Fruit fly (Drosophila melanogaster) whole organism, embryonic: ENCODE data around the gene Srg3.

Source experiments
- Atf-2 ChIP-seq: fragments of 200-800 bp; sonication (Bioruptor generic); optimal IDR thresholded peaks from 2 replicates; lab custom pipeline; 2016; ENCODE audit warnings: missing biosample characterization, missing genetic modification characterization
- Bgb ChIP-seq: fragments of 200-800 bp; sonication (Bioruptor generic); IDR thresholded peaks from 2 replicates; pipeline ENCODE4 v1.3.6; 2022; ENCODE audit warnings: missing biosample characterization, missing genetic modification characterization; ENCODE audit not compliant: partially characterized antibody
- BtbVII ChIP-seq: fragments of 200-800 bp; sonication (Bioruptor generic); optimal IDR thresholded peaks from 3 replicates; lab custom pipeline; 2017; ENCODE audit warnings: missing biosample characterization, mild to moderate bottlenecking, missing genetic modification characterization
- CG10147 ChIP-seq: fragments of 200-800 bp; sonication (Bioruptor generic); optimal IDR thresholded peaks from 2 replicates; lab custom pipeline; 2019; ENCODE audit warnings: missing biosample characterization, mild to moderate bottlenecking, missing genetic modification characterization, moderate library complexity
- CG10209 ChIP-seq: fragments of 200-800 bp; sonication (Bioruptor generic); optimal IDR thresholded peaks from 3 replicates; lab custom pipeline; 2017; ENCODE audit warnings: missing biosample characterization, mild to moderate bottlenecking, missing genetic modification characterization, missing genetic modification reagents
- CG1024 ChIP-seq: fragments of 200-800 bp; sonication (Bioruptor generic); IDR thresholded peaks from 2 replicates; pipeline ENCODE4 v1.3.6; 2022; ENCODE audit warnings: missing biosample characterization, missing genetic modification characterization
- CG10274 ChIP-seq: fragments of 200-800 bp; sonication (Bioruptor generic); optimal IDR thresholded peaks from 3 replicates; lab custom pipeline; 2017; ENCODE audit warnings: missing biosample characterization, mild to moderate bottlenecking, missing genetic modification characterization
- CG11247 ChIP-seq: fragments of 200-800 bp; sonication (Bioruptor generic); IDR thresholded peaks from 2 replicates; pipeline ENCODE4 v1.3.6; 2022; ENCODE audit warnings: missing biosample characterization, missing genetic modification characterization
- CG12236 ChIP-seq: fragments of 200-800 bp; sonication (Bioruptor generic); optimal IDR thresholded peaks from 2 replicates; lab custom pipeline; 2016; ENCODE audit warnings: missing biosample characterization, missing genetic modification characterization
- CG13123 ChIP-seq: fragments of 200-800 bp; sonication (Bioruptor generic); optimal IDR thresholded peaks from 2 replicates; lab custom pipeline; 2016; ENCODE audit warnings: missing biosample characterization, missing genetic modification characterization
- CG13287 ChIP-seq: fragments of 200-800 bp; sonication (Bioruptor generic); IDR thresholded peaks from 2 replicates; pipeline ENCODE4 v1.3.6; 2022; ENCODE audit warnings: missing biosample characterization, missing genetic modification characterization; ENCODE audit not compliant: partially characterized antibody
- CG1529 ChIP-seq: fragments of 200-800 bp; sonication (Bioruptor generic); optimal IDR thresholded peaks from 3 replicates; lab custom pipeline; 2018; ENCODE audit warnings: missing biosample characterization, missing genetic modification characterization
- CG17829 ChIP-seq: fragments of 200-800 bp; optimal IDR thresholded peaks from 2 replicates; lab custom pipeline; 2019; ENCODE audit warnings: missing biosample characterization, mild to moderate bottlenecking, missing genetic modification characterization, moderate library complexity
- CG30431 ChIP-seq: fragments of 200-800 bp; sonication (Bioruptor generic); optimal IDR thresholded peaks from 2 replicates; lab custom pipeline; 2017; ENCODE audit warnings: missing biosample characterization, missing genetic modification characterization
- CG32532 ChIP-seq: fragments of 200-800 bp; sonication (Bioruptor generic); IDR thresholded peaks from 2 replicates; pipeline ENCODE4 v1.3.6; 2022; ENCODE audit warnings: missing biosample characterization, missing genetic modification characterization
- CG3847 ChIP-seq: fragments of 200-800 bp; sonication (Bioruptor generic); IDR thresholded peaks from 2 replicates; pipeline ENCODE4 v1.3.6; 2022; ENCODE audit warnings: missing biosample characterization, missing genetic modification characterization
- CG4730 ChIP-seq: fragments of 200-800 bp; sonication (Bioruptor generic); IDR thresholded peaks from 2 replicates; pipeline ENCODE4 v1.3.6; 2022; ENCODE audit warnings: missing biosample characterization, missing genetic modification characterization
- CG9797 ChIP-seq: fragments of 200-800 bp; sonication (Bioruptor generic); optimal IDR thresholded peaks from 3 replicates; lab custom pipeline; 2018; ENCODE audit warnings: missing biosample characterization, mild to moderate bottlenecking, missing genetic modification characterization
- CHES-1-like ChIP-seq: fragments of 200-800 bp; sonication (Bioruptor generic); optimal IDR thresholded peaks from 2 replicates; lab custom pipeline; 2016; ENCODE audit warnings: missing biosample characterization, missing genetic modification characterization
- D19B ChIP-seq: fragments of 200-800 bp; sonication (Bioruptor generic); optimal IDR thresholded peaks from 2 replicates; lab custom pipeline; 2017; ENCODE audit warnings: missing biosample characterization, mild to moderate bottlenecking, missing genetic modification characterization
- Dbx ChIP-seq: fragments of 200-800 bp; sonication (Bioruptor generic); IDR thresholded peaks from 3 replicates; pipeline ENCODE4 v1.3.6; 2022; ENCODE audit warnings: missing biosample characterization, missing genetic modification characterization
- Dll ChIP-seq: fragments of 200-800 bp; sonication (Bioruptor generic); IDR thresholded peaks from 4 replicates; pipeline ENCODE4 v1.3.6; 2022; ENCODE audit warnings: missing biosample characterization, missing genetic modification characterization; ENCODE audit not compliant: partially characterized antibody
- Drgx ChIP-seq: fragments of 200-800 bp; sonication (Bioruptor generic); IDR thresholded peaks from 2 replicates; pipeline ENCODE4 v1.3.6; 2022; ENCODE audit warnings: missing biosample characterization, missing genetic modification characterization
- E2f2 ChIP-seq: fragments of 200-800 bp; sonication (Bioruptor generic); IDR thresholded peaks from 2 replicates; pipeline ENCODE4 v1.3.6; 2022; ENCODE audit warnings: missing biosample characterization, missing genetic modification characterization
- HLH54F ChIP-seq: fragments of 200-800 bp; sonication (Bioruptor generic); optimal IDR thresholded peaks from 3 replicates; lab custom pipeline; 2016; ENCODE audit warnings: missing biosample characterization, missing genetic modification characterization
- Hand ChIP-seq: fragments of 200-800 bp; sonication (Bioruptor generic); optimal IDR thresholded peaks from 2 replicates; lab custom pipeline; 2017; ENCODE audit warnings: mild to moderate bottlenecking, missing biosample characterization, missing genetic modification reagents, missing genetic modification characterization
- NFAT ChIP-seq: fragments of 200-800 bp; sonication (Bioruptor generic); IDR thresholded peaks from 2 replicates; pipeline ENCODE4 v1.3.6; 2022; ENCODE audit warnings: missing biosample characterization, missing genetic modification characterization
- PHDP ChIP-seq: fragments of 200-800 bp; sonication (Bioruptor generic); optimal IDR thresholded peaks from 3 replicates; lab custom pipeline; 2018; ENCODE audit warnings: missing biosample characterization, mild to moderate bottlenecking, missing genetic modification characterization, moderate library complexity
- Rfx ChIP-seq: fragments of 200-800 bp; sonication (Bioruptor generic); IDR thresholded peaks from 2 replicates; pipeline ENCODE4 v1.3.6; 2022; ENCODE audit warnings: missing biosample characterization, missing genetic modification characterization
- Taf1 ChIP-seq: fragments of 200-800 bp; sonication (Bioruptor generic); IDR thresholded peaks from 2 replicates; pipeline ENCODE4 v1.3.6; 2022; ENCODE audit warnings: missing biosample characterization, missing genetic modification characterization
- ac ChIP-seq: fragments of 200-800 bp; sonication (Bioruptor generic); optimal IDR thresholded peaks from 3 replicates; lab custom pipeline; 2017; ENCODE audit warnings: missing biosample characterization, mild to moderate bottlenecking, missing genetic modification characterization
- bbx ChIP-seq: fragments of 200-800 bp; sonication (Bioruptor generic); IDR thresholded peaks from 2 replicates; pipeline ENCODE4 v1.3.6; 2022; ENCODE audit warnings: missing biosample characterization, missing genetic modification characterization; ENCODE audit not compliant: partially characterized antibody
- bigmax ChIP-seq: fragments of 200-800 bp; sonication (Bioruptor generic); optimal IDR thresholded peaks from 2 replicates; lab custom pipeline; 2018; ENCODE audit warnings: missing biosample characterization, mild to moderate bottlenecking, missing genetic modification characterization
- en ChIP-seq: fragments of 200-800 bp; sonication (Bioruptor generic); optimal IDR thresholded peaks from 2 replicates; lab custom pipeline; 2016; ENCODE audit warnings: missing biosample characterization, missing genetic modification characterization
- fru ChIP-seq: fragments of >200 bp; optimal IDR thresholded peaks from 2 replicates; lab custom pipeline; 2017
- hkb ChIP-seq, 2 experiments: fragments of 200-800 bp in 1 of 2; fragments of >200 bp in 1 of 2; sonication (Bioruptor generic) in 1 of 2; IDR thresholded peaks in 1 of 2; optimal IDR thresholded peaks in 1 of 2; 2 replicates each; pipeline versions ENCODE4 v1.3.6 to Lab custom; 2017 to 2022; ENCODE audit warnings: missing biosample characterization in 1 of 2, missing genetic modification characterization in 1 of 2
- inv ChIP-seq: fragments of 200-800 bp; sonication (Bioruptor generic); IDR thresholded peaks from 2 replicates; pipeline ENCODE4 v1.3.6; 2022; ENCODE audit warnings: missing biosample characterization, missing genetic modification characterization; ENCODE audit not compliant: partially characterized antibody
- knrl ChIP-seq: fragments of 200-800 bp; sonication (Bioruptor generic); IDR thresholded peaks from 3 replicates; pipeline ENCODE4 v1.3.6; 2022; ENCODE audit warnings: missing biosample characterization, missing genetic modification characterization; ENCODE audit not compliant: partially characterized antibody
- maf-S ChIP-seq: fragments of 200-800 bp; sonication (Bioruptor generic); optimal IDR thresholded peaks from 2 replicates; lab custom pipeline; 2016; ENCODE audit warnings: missing biosample characterization, missing genetic modification characterization
- nau ChIP-seq: fragments of 200-800 bp; sonication (Bioruptor generic); optimal IDR thresholded peaks from 3 replicates; lab custom pipeline; 2017; ENCODE audit warnings: missing biosample characterization, mild to moderate bottlenecking, missing genetic modification characterization, missing genetic modification reagents
- pho ChIP-seq: fragments of 200-800 bp; sonication (Bioruptor generic); optimal IDR thresholded peaks from 2 replicates; lab custom pipeline; 2016; ENCODE audit warnings: missing biosample characterization, missing genetic modification characterization
- pita ChIP-seq: fragments of 200-800 bp; sonication (Bioruptor generic); optimal IDR thresholded peaks from 2 replicates; lab custom pipeline; 2017; ENCODE audit warnings: missing biosample characterization, mild to moderate bottlenecking, missing genetic modification characterization
- pnt ChIP-seq: fragments of 200-800 bp; sonication (Bioruptor generic); optimal IDR thresholded peaks from 3 replicates; lab custom pipeline; 2016; ENCODE audit warnings: missing biosample characterization, missing genetic modification characterization
- row ChIP-seq: fragments of 200-800 bp; sonication (Bioruptor generic); IDR thresholded peaks from 3 replicates; pipeline ENCODE4 v1.3.6; 2022; ENCODE audit warnings: missing biosample characterization, missing genetic modification characterization
- sima ChIP-seq: fragments of 200-800 bp; sonication (Bioruptor generic); optimal IDR thresholded peaks from 2 replicates; lab custom pipeline; 2016; ENCODE audit warnings: missing biosample characterization, missing genetic modification characterization
- tup ChIP-seq: fragments of 200-800 bp; sonication (Bioruptor generic); optimal IDR thresholded peaks from 2 replicates; lab custom pipeline; 2016; ENCODE audit warnings: missing biosample characterization, mild to moderate bottlenecking, missing genetic modification characterization, moderate library complexity
- twi ChIP-seq: fragments of 200-800 bp; optimal IDR thresholded peaks from 2 replicates; lab custom pipeline; 2019; ENCODE audit warnings: missing biosample characterization, mild to moderate bottlenecking, missing genetic modification characterization, moderate library complexity
- z ChIP-seq: fragments of 200-800 bp; sonication (Bioruptor generic); IDR thresholded peaks from 3 replicates; pipeline ENCODE4 v1.3.6; 2022; ENCODE audit warnings: missing biosample characterization, missing genetic modification characterization
- zfh2 ChIP-seq: fragments of 200-800 bp; sonication (Bioruptor generic); optimal IDR thresholded peaks from 2 replicates; lab custom pipeline; 2016; ENCODE audit warnings: missing biosample characterization, missing genetic modification characterization

The Srg3 gene

DNA sequence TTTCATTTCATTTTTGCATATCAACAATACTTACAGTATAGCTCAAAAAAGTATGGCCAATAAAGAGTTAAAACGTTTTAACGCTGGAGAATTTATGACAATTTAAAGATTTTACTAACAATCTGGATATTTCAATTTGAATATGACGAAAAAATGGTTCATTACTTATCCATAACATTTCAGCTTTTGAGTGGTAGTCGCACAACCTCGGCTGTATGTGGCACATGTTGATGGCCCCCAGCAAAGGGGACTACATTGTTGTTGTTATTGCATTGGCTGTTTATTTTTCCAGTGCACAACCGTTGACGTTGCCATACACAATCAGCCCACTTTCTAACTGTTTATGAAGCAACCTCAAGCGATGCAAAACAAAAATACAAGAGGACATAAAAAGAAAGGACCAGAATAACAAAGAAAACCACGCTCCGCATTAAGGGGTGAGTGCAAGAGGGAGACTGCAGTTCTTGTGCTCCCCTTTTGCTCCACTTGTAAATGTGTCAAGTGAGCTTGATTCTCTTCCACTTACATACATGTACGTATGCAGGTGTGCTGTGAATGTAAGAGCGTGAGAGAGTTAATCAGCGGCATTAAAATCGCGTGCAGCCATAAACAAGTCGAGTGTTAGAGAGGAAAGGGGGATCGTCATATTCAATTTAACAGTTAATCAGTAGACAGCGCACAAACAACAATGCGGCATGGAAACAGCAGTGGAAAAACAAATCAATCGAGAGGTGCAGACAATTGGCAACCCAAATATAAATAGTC is 22.8 kb upstream of the Srg3 start (continued):
- TF ChIP-seq CG30431: no peak
- TF ChIP-seq Hand (GFP tag; lab: Kevin White, UChicago): no peak
- TF ChIP-seq row (GFP tag; lab: Robert Waterston, UW): peak; percentile 75
- TF ChIP-seq Drgx: peak; percentile 95
- TF ChIP-seq Taf1 (GFP tag; lab: Robert Waterston, UW): no peak
- no peak for TF ChIP-seq twi (tag; lab: Kevin White, UChicago)
- TF ChIP-seq CG10274 (GFP tag; lab: Kevin White, UChicago): no peak
- no peak for TF ChIP-seq Bgb
- no peak for TF ChIP-seq tup (GFP tag; lab: Kevin White, UChicago)
- TF ChIP-seq Dbx (GFP tag; lab: Robert Waterston, UW): 0 out of 3 replicates have a peak, but pooled peaks have one; percentile 32
- TF ChIP-seq en (GFP tag; lab: Kevin White, UChicago): peak; percentile 3
- TF ChIP-seq CHES-1-like (GFP tag; lab: Kevin White, UChicago): no peak
- TF ChIP-seq CG13287 (GFP tag; lab: Robert Waterston, UW): no peak
- no peak for TF ChIP-seq BtbVII (GFP tag; lab: Kevin White, UChicago)
- TF ChIP-seq CG9797: no peak
- peak; percentile 59 for TF ChIP-seq nau (GFP tag; lab: Kevin White, UChicago)
- TF ChIP-seq Dll (GFP tag; lab: Robert Waterston, UW): no peak
- TF ChIP-seq fru (lab: Kevin White, UChicago): no peak
- TF ChIP-seq inv: no peak
- TF ChIP-seq CG1024 (GFP tag; lab: Robert Waterston, UW): peak; percentile 26; the same call in 1 of the 2 replicates
- no peak for TF ChIP-seq NFAT
- TF ChIP-seq CG11247 (GFP tag; lab: Robert Waterston, UW): 0 out of 2 replicates have a peak, but pooled peaks have one; percentile 19
- peak; percentile 14; the same call in 1 of the 2 replicates for TF ChIP-seq CG32532 (GFP tag; lab: Robert Waterston, UW)
- TF ChIP-seq CG10147 (GFP tag; lab: Kevin White, UChicago): peak; percentile 49
- no peak for TF ChIP-seq pho (GFP tag; lab: Kevin White, UChicago)
- TF ChIP-seq zfh2: no peak
- peak; percentile 26 for TF ChIP-seq CG10209 (GFP tag; lab: Kevin White, UChicago)
- TF ChIP-seq pnt (GFP tag; lab: Kevin White, UChicago): no peak
- no peak for TF ChIP-seq ac
- TF ChIP-seq D19B (GFP tag; lab: Kevin White, UChicago): no peak
- TF ChIP-seq CG3847 (GFP tag; lab: Robert Waterston, UW): peak; percentile 12; the same call in 1 of the 2 replicates
- peak; percentile 2 for TF ChIP-seq CG1529 (GFP tag; lab: Kevin White, UChicago)
- no peak for TF ChIP-seq CG4730 (GFP tag; lab: Robert Waterston, UW)
- TF ChIP-seq CG12236 (GFP tag; lab: Kevin White, UChicago): peak; percentile 12
- TF ChIP-seq Atf-2 (GFP tag; lab: Kevin White, UChicago): no peak
- TF ChIP-seq pita: no peak
- TF ChIP-seq z (GFP tag; lab: Robert Waterston, UW): no peak
- peak; percentile 39; the same call in 1 of the 2 replicates for TF ChIP-seq E2f2 (GFP tag; lab: Robert Waterston, UW)
- no peak for TF ChIP-seq hkb (optimal IDR thresholded peaks at IDR 0.05; lab: Kevin White, UChicago)
- peak; percentile 66; the same call in 1 of the 2 replicates for TF ChIP-seq hkb (GFP tag; IDR thresholded peaks at IDR 0.05; lab: Robert Waterston, UW)
- TF ChIP-seq knrl (GFP tag; lab: Robert Waterston, UW): no peak
- no peak for TF ChIP-seq sima
- TF ChIP-seq maf-S (GFP tag; lab: Kevin White, UChicago): no peak
- peak; percentile 51; the same call in 1 of the 2 replicates for TF ChIP-seq Rfx
- TF ChIP-seq CG17829 (tag; lab: Kevin White, UChicago): peak; percentile 2
- TF ChIP-seq HLH54F (GFP tag; lab: Kevin White, UChicago): no peak
- TF ChIP-seq bbx (GFP tag; lab: Robert Waterston, UW): no peak
- no peak for TF ChIP-seq bigmax (GFP tag; lab: Kevin White, UChicago)
- TF ChIP-seq PHDP (tag; lab: Kevin White, UChicago): peak; percentile 52
- no peak for TF ChIP-seq CG13123 (GFP tag; lab: Kevin White, UChicago)
